Worm (Caenorhabditis elegans) whole organism, mixed stage, embryonic: Measurements from ENCODE around the gene C43H6.12.

ENCODE experiments used
- bed-3 ChIP-seq: fragments of 200-800 bp; sonication (Bioruptor generic); optimal IDR thresholded peaks from 3 replicates; lab custom pipeline; 2018; ENCODE audit warnings: mild to moderate bottlenecking, missing genetic modification characterization, moderate library complexity, missing compliant biosample characterization
- ceh-39 ChIP-seq: fragments of 150-350 bp; optimal IDR thresholded peaks from 2 replicates; lab custom pipeline; 2014; ENCODE audit warnings: missing biosample characterization, missing genetic modification characterization
- ceh-83 ChIP-seq: fragments of 200-800 bp; sonication (Bioruptor generic); optimal IDR thresholded peaks from 2 replicates; lab custom pipeline; 2018; ENCODE audit warnings: mild to moderate bottlenecking, missing genetic modification characterization, missing compliant biosample characterization
- lin-13 ChIP-seq: fragments of 150-350 bp; optimal IDR thresholded peaks from 2 replicates; lab custom pipeline; 2014; ENCODE audit warnings: missing biosample characterization, missing genetic modification characterization
- lin-32 ChIP-seq: fragments of 200-800 bp; sonication (Bioruptor generic); optimal IDR thresholded peaks from 2 replicates; lab custom pipeline; 2018; ENCODE audit warnings: mild to moderate bottlenecking, missing genetic modification characterization, missing compliant biosample characterization
- lsy-2 ChIP-seq: fragments of 150-350 bp; optimal IDR thresholded peaks from 2 replicates; lab custom pipeline; 2014; ENCODE audit warnings: missing biosample characterization, missing genetic modification characterization
- nhr-12 ChIP-seq: fragments of 150-350 bp; optimal IDR thresholded peaks from 2 replicates; lab custom pipeline; 2014; ENCODE audit warnings: missing biosample characterization, missing genetic modification characterization
- nhr-28 ChIP-seq: fragments of 150-350 bp; optimal IDR thresholded peaks from 2 replicates; lab custom pipeline; 2014; ENCODE audit warnings: missing biosample characterization, missing genetic modification characterization
- pha-4 ChIP-seq: fragments of 150-350 bp; optimal IDR thresholded peaks from 2 replicates; lab custom pipeline; 2018; ENCODE audit warnings: missing biosample characterization, missing genetic modification reagents, missing genetic modification characterization
- sptf-1 ChIP-seq: sonication (generic microtip); optimal IDR thresholded peaks from 2 replicates; lab custom pipeline; 2017; ENCODE audit warnings: mild to moderate bottlenecking, missing genetic modification characterization, moderate library complexity, missing compliant biosample characterization
- tbx-8 ChIP-seq: fragments of 200-800 bp; sonication (Bioruptor generic); optimal IDR thresholded peaks from 2 replicates; lab custom pipeline; 2018; ENCODE audit warnings: mild to moderate bottlenecking, missing genetic modification characterization, moderate library complexity, missing compliant biosample characterization
- unc-62 ChIP-seq: fragments of 150-350 bp; optimal IDR thresholded peaks from 2 replicates; lab custom pipeline; 2014; ENCODE audit warnings: missing biosample characterization, missing genetic modification reagents, missing genetic modification characterization
- zip-8 ChIP-seq: fragments of 150-350 bp; optimal IDR thresholded peaks from 2 replicates; lab custom pipeline; 2014; ENCODE audit warnings: missing biosample characterization, missing genetic modification characterization

DNA sequence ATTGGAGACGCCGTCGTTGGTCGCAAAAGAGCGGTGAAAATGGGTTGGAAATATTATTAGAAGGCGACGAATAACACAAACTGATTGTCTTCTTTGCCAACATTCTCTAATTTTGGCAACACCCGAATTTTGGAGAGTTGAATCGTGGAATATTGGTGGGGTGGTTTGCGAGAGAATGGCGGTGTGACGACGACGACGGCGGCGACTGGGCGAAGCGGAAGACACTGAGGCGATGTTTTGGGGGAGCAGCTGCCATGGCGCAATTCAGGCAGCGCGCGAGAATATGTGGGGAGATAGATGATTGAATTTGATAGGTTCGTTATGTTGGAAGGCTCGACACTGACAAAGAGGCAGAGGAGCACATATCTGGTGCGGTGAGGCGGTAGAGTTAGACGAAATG lies 41.6 kb downstream of the C43H6.12 start:
- no peak for TF ChIP-seq nhr-12 (tag; lab: Kevin White, UChicago)
- no peak for TF ChIP-seq unc-62 (GFP tag; lab: Kevin White, UChicago)
- TF ChIP-seq bed-3 (GFP tag; lab: Kevin White, UChicago): no peak
- no peak for TF ChIP-seq pha-4 (tag; lab: Kevin White, UChicago)
- no peak for TF ChIP-seq lsy-2 (tag; lab: Kevin White, UChicago)
- no peak for TF ChIP-seq lin-32 (GFP tag; lab: Kevin White, UChicago)
- TF ChIP-seq nhr-28: no peak
- no peak for TF ChIP-seq tbx-8 (GFP tag; lab: Kevin White, UChicago)
- no peak for TF ChIP-seq ceh-39 (tag; lab: Kevin White, UChicago)
- TF ChIP-seq zip-8: no peak
- no peak for TF ChIP-seq lin-13
- TF ChIP-seq ceh-83 (GFP tag; lab: Kevin White, UChicago): no peak
- TF ChIP-seq sptf-1 (tag; lab: Kevin White, UChicago): no peak
